Worm (Caenorhabditis elegans): Measurements from ENCODE around the gene poml-1.

Gene poml-1

ce11 chrX:13716313-13716712 lies 6.4 kb downstream of the poml-1 start (continued):
- TF ChIP-seq attf-6 (GFP tag; IDR thresholded peaks at IDR 0.05) (no peak), snpc-4 (GFP tag; optimal IDR thresholded peaks at IDR 0.05) (no peak), snpc-4 (tag; optimal IDR thresholded peaks at IDR 0.05) (peak in 1 of 4 experiments; percentile 49), tbp1 (GFP tag; optimal IDR thresholded peaks at IDR 0.05) (peak; percentile 88), ztf-28 (GFP tag; IDR thresholded peaks at IDR 0.05) (no peak), hlh-26 (GFP tag; conservative IDR thresholded peaks at IDR 0.05) (no peak), madf-10 (tag; optimal IDR thresholded peaks at IDR 0.05) (peak; percentile 8), ccch-3 (GFP tag; optimal IDR thresholded peaks at IDR 0.05) (no peak), lag-1 (GFP tag; IDR thresholded peaks at IDR 0.05) (no peak), lin-26 (GFP tag; IDR thresholded peaks at IDR 0.05) (peak; percentile 75; the same call in 1 of the 2 replicates), B0035.1 (tag; optimal IDR thresholded peaks at IDR 0.05) (no peak), sptf-2 (GFP tag; optimal IDR thresholded peaks at IDR 0.05) (no peak), ama-1 (optimal IDR thresholded peaks at IDR 0.05) (no peak), ama-1 (GFP tag; optimal IDR thresholded peaks at IDR 0.05) (peak in 1 of 2 experiments; percentile 59), chd-7 (tag; optimal IDR thresholded peaks at IDR 0.05) (no peak), hsf-1 (GFP tag; IDR thresholded peaks at IDR 0.05) (no peak), pha-4 (tag; optimal IDR thresholded peaks at IDR 0.05) (no peak), ceh-79 (tag; optimal IDR thresholded peaks at IDR 0.05) (no peak), ekl-4 (GFP tag; IDR thresholded peaks at IDR 0.05) (no peak), nfya-1 (tag; optimal IDR thresholded peaks at IDR 0.05; ENCODE audit: borderline replicate concordance, insufficient read depth) (no peak), die-1 (tag; optimal IDR thresholded peaks at IDR 0.05) (peak; percentile 51)

ce11 chrX:13714710-13715109 lies 8.0 kb downstream of the poml-1 start:
- TF ChIP-seq mel-28 (tag; optimal IDR thresholded peaks at IDR 0.05; ENCODE audit: borderline replicate concordance) (no peak), Y56A3A.18 (GFP tag; IDR thresholded peaks at IDR 0.05) (peak; percentile 65; the same call in 1 of the 2 replicates), sdz-38 (tag; optimal IDR thresholded peaks at IDR 0.05) (no peak), snpc-1.3 (tag; optimal IDR thresholded peaks at IDR 0.05; ENCODE audit: insufficient read depth) (peak; percentile 48), him-1 (tag; optimal IDR thresholded peaks at IDR 0.05) (peak; percentile 59), hrde-1 (tag; optimal IDR thresholded peaks at IDR 0.05; ENCODE audit: borderline replicate concordance) (peak; percentile 37), B0261.1 (tag; optimal IDR thresholded peaks at IDR 0.05) (peak; percentile 75), ceh-79 (tag; optimal IDR thresholded peaks at IDR 0.05) (peak; percentile 7), ztf-18 (tag; optimal IDR thresholded peaks at IDR 0.05) (peak; percentile 61), ZK185.1 (tag; optimal IDR thresholded peaks at IDR 0.05; ENCODE audit: poor library complexity, severe bottlenecking) (peak; percentile 43), athp-1 (tag; optimal IDR thresholded peaks at IDR 0.05) (peak; percentile 8), let-526 (GFP tag; IDR thresholded peaks at IDR 0.05) (no peak), mxl-1 (tag; optimal IDR thresholded peaks at IDR 0.05) (peak; percentile 12), rec-8 (tag; optimal IDR thresholded peaks at IDR 0.05) (peak; percentile 52 to 68), lir-1 (GFP tag; conservative IDR thresholded peaks at IDR 0.05) (no peak), akir-1 (GFP tag; optimal IDR thresholded peaks at IDR 0.05) (no peak), lin-26 (GFP tag; IDR thresholded peaks at IDR 0.05) (peak; percentile 82), Y53F4B.3 (GFP tag; IDR thresholded peaks at IDR 0.05) (no peak), madf-8 (GFP tag; conservative IDR thresholded peaks at IDR 0.05) (no peak), unc-62 (GFP tag; optimal IDR thresholded peaks at IDR 0.05) (no peak), let-607 (tag; optimal IDR thresholded peaks at IDR 0.05) (peak in 1 of 2 experiments; percentile 20), ceh-40 (GFP tag; IDR thresholded peaks at IDR 0.05) (0 out of 2 replicates have a peak, but pooled peaks have one; percentile 71), ztf-25 (GFP tag; IDR thresholded peaks at IDR 0.05) (peak; percentile 57; the same call in 1 of the 2 replicates), nfya-1 (tag; optimal IDR thresholded peaks at IDR 0.05; ENCODE audit: borderline replicate concordance, insufficient read depth) (no peak), sptf-2 (GFP tag; optimal IDR thresholded peaks at IDR 0.05) (peak; percentile 72), hlh-12 (tag; optimal IDR thresholded peaks at IDR 0.05) (no peak), ceh-100 (GFP tag; IDR thresholded peaks at IDR 0.05) (no peak), ceh-58 (GFP tag; IDR thresholded peaks at IDR 0.05) (no peak), nhr-27 (tag; optimal IDR thresholded peaks at IDR 0.05) (no peak), B0035.1 (tag; optimal IDR thresholded peaks at IDR 0.05) (no peak), C17E4.6 (GFP tag; IDR thresholded peaks at IDR 0.05) (no peak), ama-1 (optimal IDR thresholded peaks at IDR 0.05) (no peak), ama-1 (GFP tag; optimal IDR thresholded peaks at IDR 0.05) (peak in 1 of 2 experiments; percentile 59)
